Worm (Caenorhabditis elegans): ENCODE data around the gene C05C10.3.
A peak's percentile ranks its signal among the peaks of the same experiment; 100 is the strongest.

C05C10.3 gene

DNA sequence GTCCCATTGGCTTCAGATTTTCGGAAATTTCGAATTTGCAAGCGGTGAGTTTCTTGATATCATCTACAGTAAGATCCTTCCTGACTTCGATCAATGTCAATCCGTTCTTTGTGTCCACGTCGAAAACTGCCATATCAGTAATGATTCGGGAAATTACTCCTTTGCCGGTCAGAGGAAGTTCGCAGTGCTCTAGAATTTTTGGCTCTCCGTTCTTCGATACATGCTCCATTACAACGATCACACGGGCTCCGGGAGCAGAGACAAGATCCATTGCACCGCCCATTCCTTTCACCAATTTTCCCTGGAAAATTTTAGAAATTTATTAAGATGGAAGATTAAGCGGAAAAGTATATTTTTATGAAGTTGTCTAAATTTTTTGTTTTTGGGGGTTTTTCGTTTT lies 2.1 kb downstream of the C05C10.3 start (continued):
- no peak for TF ChIP-seq Y5F2A.4 (GFP tag; optimal IDR thresholded peaks at IDR 0.05)
- no peak for TF ChIP-seq hlh-11 (tag; optimal IDR thresholded peaks at IDR 0.05)
- no peak for TF ChIP-seq zip-2 (tag; optimal IDR thresholded peaks at IDR 0.05)
- TF ChIP-seq daf-16 (GFP tag; optimal IDR thresholded peaks at IDR 0.05), result no peak
- peak; percentile 14 for TF ChIP-seq daf-16 (tag; optimal IDR thresholded peaks at IDR 0.05)
- TF ChIP-seq skn-1 (tag; optimal IDR thresholded peaks at IDR 0.05), result no peak
- no peak for TF ChIP-seq F26F4.8 (GFP tag; conservative IDR thresholded peaks at IDR 0.05)
- TF ChIP-seq lsy-2 (tag; optimal IDR thresholded peaks at IDR 0.05), result no peak
- TF ChIP-seq arid-1 (GFP tag; conservative IDR thresholded peaks at IDR 0.05), result 0 out of 2 replicates have a peak, but pooled peaks have one; percentile 32
- no peak for TF ChIP-seq mxl-3 (GFP tag; optimal IDR thresholded peaks at IDR 0.05)
- no peak for TF ChIP-seq nhr-6 (tag; optimal IDR thresholded peaks at IDR 0.05)
- no peak for TF ChIP-seq unc-130 (GFP tag; optimal IDR thresholded peaks at IDR 0.05)
- TF ChIP-seq zfp-3 (GFP tag; conservative IDR thresholded peaks at IDR 0.05), result no peak
- no peak for TF ChIP-seq snpc-4 (tag; optimal IDR thresholded peaks at IDR 0.05)
- no peak for TF ChIP-seq T20F7.1 (GFP tag; optimal IDR thresholded peaks at IDR 0.05)
- 0 out of 2 replicates have a peak, but pooled peaks have one; percentile 61 for TF ChIP-seq lim-7 (GFP tag; IDR thresholded peaks at IDR 0.05)
- 0 out of 2 replicates have a peak, but pooled peaks have one; percentile 15 for TF ChIP-seq ZK337.2 (GFP tag; IDR thresholded peaks at IDR 0.05)
- TF ChIP-seq daf-19 (GFP tag; conservative IDR thresholded peaks at IDR 0.05), result no peak
- TF ChIP-seq php-3 (GFP tag; IDR thresholded peaks at IDR 0.05), result 0 out of 2 replicates have a peak, but pooled peaks have one; percentile 32
- TF ChIP-seq mes-2 (tag; optimal IDR thresholded peaks at IDR 0.05; ENCODE audit: poor library complexity, severe bottlenecking), result peak; percentile 48
- 0 out of 4 replicates have a peak, but pooled peaks of 1 of the 2 experiments have one; percentile 36 for TF ChIP-seq madf-5 (GFP tag; IDR thresholded peaks at IDR 0.05)

DNA sequence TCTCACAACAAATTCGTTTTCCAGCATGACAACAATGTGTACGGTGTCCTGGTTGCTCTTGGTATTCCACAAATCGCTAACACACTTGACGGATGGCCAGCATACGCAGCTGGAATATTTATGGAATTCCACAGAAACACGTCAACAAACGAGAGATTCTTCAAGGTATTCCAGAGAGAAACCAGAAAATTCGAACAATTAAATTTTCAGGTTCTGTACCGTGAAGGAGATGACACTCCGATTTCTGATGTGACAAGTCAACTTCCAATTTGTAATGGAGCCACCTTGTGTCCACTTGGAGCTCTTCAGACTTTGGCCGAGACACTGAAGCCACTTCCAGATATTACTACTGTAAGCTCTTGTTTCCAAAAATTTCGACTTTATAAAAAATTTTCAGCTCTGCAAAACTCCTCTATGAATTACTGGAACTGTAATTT lies 2.7 kb downstream of the C05C10.3 start:
- TF ChIP-seq saeg-2 (GFP tag; IDR thresholded peaks at IDR 0.05) (0 out of 2 replicates have a peak, but pooled peaks have one; percentile 15), daf-16 (GFP tag; optimal IDR thresholded peaks at IDR 0.05) (peak in 1 of 2 experiments; percentile 65), daf-16 (tag; optimal IDR thresholded peaks at IDR 0.05) (peak; percentile 50), ama-1 (optimal IDR thresholded peaks at IDR 0.05) (peak; percentile 78), madf-9 (GFP tag; conservative IDR thresholded peaks at IDR 0.05) (no peak), aha-1 (tag) (peak; percentile 94), nhr-102 (tag; optimal IDR thresholded peaks at IDR 0.05) (peak; percentile 62), dve-1 (tag; optimal IDR thresholded peaks at IDR 0.05; ENCODE audit: insufficient read depth) (peak; percentile 28), lin-1 (GFP tag; IDR thresholded peaks at IDR 0.05) (peak; percentile 21; the same call in 1 of the 2 replicates), lsy-2 (tag; optimal IDR thresholded peaks at IDR 0.05) (peak in 1 of 2 experiments; percentile 11), tag-97 (GFP tag; IDR thresholded peaks at IDR 0.05) (no peak), D1046.2 (GFP tag; IDR thresholded peaks at IDR 0.05) (peak; percentile 59; the same call in 1 of the 2 replicates), skn-1 (tag; optimal IDR thresholded peaks at IDR 0.05) (no peak), T26A8.4 (GFP tag; IDR thresholded peaks at IDR 0.05) (peak; percentile 60), hlh-11 (tag; optimal IDR thresholded peaks at IDR 0.05) (peak; percentile 27), zfp-3 (GFP tag; conservative IDR thresholded peaks at IDR 0.05) (peak; percentile 67), F10B5.3 (tag; optimal IDR thresholded peaks at IDR 0.05) (no peak), ZK546.5 (tag; optimal IDR thresholded peaks at IDR 0.05) (no peak), vab-7 (GFP tag; IDR thresholded peaks at IDR 0.05) (peak; percentile 28; the same call in 1 of the 2 replicates), ceh-82 (tag; optimal IDR thresholded peaks at IDR 0.05) (no peak), mep-1 (tag; optimal IDR thresholded peaks at IDR 0.05) (peak; percentile 71), gei-8 (GFP tag; optimal IDR thresholded peaks at IDR 0.05) (peak; percentile 22), Y75B8A.6 (GFP tag; IDR thresholded peaks at IDR 0.05) (peak; percentile 66; the same call in 1 of the 2 replicates), dmd-9 (GFP tag; IDR thresholded peaks at IDR 0.05) (no peak), lin-38 (GFP tag; IDR thresholded peaks at IDR 0.05) (peak; percentile 59), duxl-1 (tag; optimal IDR thresholded peaks at IDR 0.05; ENCODE audit: poor library complexity) (peak; percentile 58), mxl-2 (GFP tag; conservative IDR thresholded peaks at IDR 0.05) (no peak), ceh-20 (GFP tag; IDR thresholded peaks at IDR 0.05) (0 out of 2 replicates have a peak, but pooled peaks have one; percentile 8), hmg-1.1 (GFP tag; IDR thresholded peaks at IDR 0.05) (no peak), mdt-29 (GFP tag; IDR thresholded peaks at IDR 0.05) (peak; percentile 30; the same call in 1 of the 2 replicates), mes-2 (tag; optimal IDR thresholded peaks at IDR 0.05; ENCODE audit: poor library complexity, severe bottlenecking) (peak; percentile 17), pha-4 (GFP tag; IDR thresholded peaks at IDR 0.05) (0 out of 2 replicates have a peak, but pooled peaks have one; percentile 29), pha-4 (tag; optimal IDR thresholded peaks at IDR 0.05) (no peak), Y105C5A.15 (GFP tag; IDR thresholded peaks at IDR 0.05) (no peak)

Measured in whole organism, L4 larva.